Worm (Caenorhabditis elegans) whole organism, midembryonic: ENCODE results near the gene tra-3.
"Not testable (repeated sequence)": the region's sequence is repeated elsewhere in the genome, so short reads cannot be mapped to it uniquely, and the experiment has no call there.

ENCODE experiments used
- T22C8.4 ChIP-seq: fragments of 200-800 bp; sonication (Bioruptor generic); IDR thresholded peaks from 2 replicates; pipeline ENCODE4 v1.3.6; 2022; ENCODE audit warnings: missing genetic modification characterization, missing compliant biosample characterization
- cog-1 ChIP-seq: sonication (generic microtip); optimal IDR thresholded peaks from 2 replicates; lab custom pipeline; 2016; ENCODE audit warnings: missing genetic modification characterization, missing compliant biosample characterization
- flt-1 ChIP-seq: fragments of 200-800 bp; sonication (Bioruptor generic); IDR thresholded peaks from 2 replicates; pipeline ENCODE4 v1.3.6; 2022; ENCODE audit warnings: missing genetic modification characterization, missing compliant biosample characterization
- klf-2 ChIP-seq: fragments of 200-800 bp; sonication (Bioruptor generic); conservative IDR thresholded peaks from 2 replicates; pipeline ENCODE4 v1.3.6; 2022; ENCODE audit warnings: missing genetic modification reagents, missing genetic modification characterization, missing compliant biosample characterization
- med-1 ChIP-seq: sonication (generic microtip); optimal IDR thresholded peaks from 2 replicates; lab custom pipeline; 2017; ENCODE audit warnings: missing genetic modification characterization, mild to moderate bottlenecking, missing compliant biosample characterization, antibody characterized with exemption, missing genetic modification reagents; ENCODE audit not compliant: insufficient read depth
- ref-1 ChIP-seq: fragments of 200-800 bp; sonication (Bioruptor generic); conservative IDR thresholded peaks from 2 replicates; pipeline ENCODE4 v1.3.6; 2022; ENCODE audit warnings: missing genetic modification reagents, missing genetic modification characterization, missing compliant biosample characterization
- tab-1 ChIP-seq: fragments of 200-800 bp; sonication (Bioruptor generic); IDR thresholded peaks from 2 replicates; pipeline ENCODE4 v1.3.6; 2022; ENCODE audit warnings: missing genetic modification characterization, missing compliant biosample characterization
- ztf-23 ChIP-seq: fragments of 200-800 bp; sonication (Bioruptor generic); IDR thresholded peaks from 2 replicates; pipeline ENCODE4 v1.3.6; 2022; ENCODE audit warnings: missing genetic modification reagents, missing genetic modification characterization, missing compliant biosample characterization
- ztf-29 ChIP-seq: fragments of 200-800 bp; sonication (Bioruptor generic); IDR thresholded peaks from 2 replicates; pipeline ENCODE4 v1.3.6; 2022; ENCODE audit warnings: missing genetic modification reagents, missing genetic modification characterization, missing compliant biosample characterization

Gene tra-3

DNA sequence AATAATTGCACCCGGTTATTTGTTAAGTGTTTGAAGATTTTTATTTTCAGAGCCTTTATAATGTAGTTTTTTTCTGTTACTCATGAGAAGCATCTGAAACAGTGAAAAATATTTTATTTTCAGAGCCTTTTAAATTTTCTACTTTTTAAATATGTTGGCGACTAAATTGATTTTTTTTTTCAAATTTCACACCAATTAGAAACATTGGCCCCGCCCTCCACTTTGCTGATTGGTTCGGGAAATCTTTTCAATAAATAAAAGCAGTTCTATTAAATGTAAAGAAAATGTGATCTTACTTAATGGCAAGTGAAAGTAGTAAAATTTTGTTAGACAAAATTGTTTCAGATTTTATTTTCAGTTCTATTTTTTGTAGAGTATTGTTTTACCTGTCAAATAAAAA lies 6.6 kb downstream of the tra-3 start:
- TF ChIP-seq tab-1 (GFP tag; lab: Robert Waterston, UW) (no peak), klf-2 (GFP tag; lab: Robert Waterston, UW) (no peak), ztf-23 (GFP tag; lab: Robert Waterston, UW) (no peak), cog-1 (tag; lab: Kevin White, UChicago) (no peak), flt-1 (GFP tag; lab: Robert Waterston, UW) (no peak), med-1 (no peak), ref-1 (no peak), ztf-29 (GFP tag; lab: Robert Waterston, UW) (no peak), T22C8.4 (GFP tag; lab: Robert Waterston, UW) (no peak)

DNA sequence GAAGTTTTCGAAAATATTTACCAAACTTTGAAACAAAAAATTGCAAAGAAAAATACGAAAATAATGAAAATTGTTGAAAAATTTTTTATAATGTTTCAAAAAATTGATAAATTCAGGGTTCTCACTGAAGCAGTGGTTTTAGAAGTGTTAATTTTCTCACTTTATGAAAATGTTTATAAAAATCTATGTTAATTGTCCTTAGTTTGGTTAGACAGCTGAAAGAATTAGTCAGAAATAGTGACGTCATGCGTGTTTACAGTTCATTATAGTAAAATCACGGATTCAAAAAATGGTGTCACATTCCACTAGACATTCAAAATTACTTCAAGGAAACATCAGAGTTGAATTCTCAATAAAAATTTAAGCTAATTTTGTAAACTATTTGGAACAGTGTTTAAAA lies 8.1 kb downstream of the tra-3 start:
- TF ChIP-seq flt-1 (GFP tag; lab: Robert Waterston, UW) (no peak), cog-1 (tag; lab: Kevin White, UChicago) (no peak), med-1 (no peak), klf-2 (GFP tag; lab: Robert Waterston, UW) (no peak), tab-1 (GFP tag; lab: Robert Waterston, UW) (no peak), ztf-23 (GFP tag; lab: Robert Waterston, UW) (no peak), T22C8.4 (GFP tag; lab: Robert Waterston, UW) (no peak), ref-1 (no peak), ztf-29 (GFP tag; lab: Robert Waterston, UW) (no peak)

DNA sequence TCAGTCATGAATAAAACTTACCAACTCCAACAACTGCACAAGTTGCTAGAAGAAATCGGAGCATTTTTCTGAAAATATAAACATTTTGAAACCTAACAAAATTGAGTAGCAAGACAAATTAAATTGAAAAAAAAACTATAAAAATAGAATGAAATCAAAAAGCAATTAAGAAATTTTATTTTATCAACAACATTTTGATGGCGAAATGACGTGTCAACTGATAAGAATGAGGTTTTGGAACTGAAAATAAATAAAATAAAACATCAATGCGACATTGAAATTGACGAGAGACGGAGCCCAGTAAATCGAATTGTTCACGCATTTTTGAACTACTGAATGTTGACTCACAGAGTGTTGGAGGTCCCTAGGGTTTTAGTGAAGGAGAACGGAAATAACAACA lies 13.1 kb downstream of the tra-3 start, which contains the start of gene F55B11.4:
F55B11.4 (minus strand) TSS at position 68 of the 400 bp plus-strand sequence.
- TF ChIP-seq med-1 (no peak), cog-1 (tag; lab: Kevin White, UChicago) (no peak), ztf-23 (GFP tag; lab: Robert Waterston, UW) (no peak), ztf-29 (GFP tag; lab: Robert Waterston, UW) (no peak), ref-1 (no peak), flt-1 (GFP tag; lab: Robert Waterston, UW) (no peak), T22C8.4 (GFP tag; lab: Robert Waterston, UW) (no peak), tab-1 (GFP tag; lab: Robert Waterston, UW) (no peak), klf-2 (GFP tag; lab: Robert Waterston, UW) (no peak)

DNA sequence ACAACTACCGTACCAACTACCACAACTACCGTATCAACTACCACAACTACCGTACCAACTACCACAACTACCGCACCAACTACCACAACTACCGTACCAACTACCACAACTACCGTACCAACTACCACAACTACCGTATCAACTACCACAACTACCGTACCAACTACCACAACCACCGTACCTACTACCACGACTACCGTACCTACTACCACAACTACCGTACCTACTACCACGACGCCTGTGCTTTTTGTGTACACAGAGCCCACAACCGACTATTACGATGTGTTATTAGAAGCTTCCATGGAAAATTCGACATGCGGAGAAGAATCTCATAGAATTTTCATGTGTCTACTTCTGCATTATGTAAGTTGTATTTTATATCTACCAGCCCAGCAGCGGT lies 16.6 kb downstream of the tra-3 start, which contains the start of gene F55B11.5:
F55B11.5 (plus strand) TSS at position 301 of the 400 bp plus-strand sequence.
- TF ChIP-seq tab-1 (GFP tag; lab: Robert Waterston, UW); med-1; flt-1 (GFP tag; lab: Robert Waterston, UW): not testable (repeated sequence)

DNA sequence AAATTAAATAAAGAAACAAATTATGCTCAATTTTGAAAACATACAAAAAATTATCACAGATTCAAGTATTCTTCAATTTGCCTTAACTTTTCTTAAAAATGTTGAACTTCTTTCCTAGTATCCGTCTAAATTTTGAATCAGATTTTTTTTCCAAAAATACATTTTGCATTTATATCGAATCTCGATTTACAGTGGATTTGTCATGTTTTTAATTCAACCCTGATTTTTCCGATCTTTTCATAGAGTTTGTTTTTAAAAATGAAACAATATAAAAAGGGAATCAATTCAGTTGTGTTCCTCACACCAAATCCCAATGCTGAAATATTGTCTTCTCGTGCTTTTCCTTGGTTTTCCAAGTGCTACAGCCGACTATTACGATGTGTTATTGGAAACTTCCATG lies 19.6 kb downstream of the tra-3 start, which contains the start of gene F55B11.3:
F55B11.3 (plus strand) TSS at position 301 of the 400 bp plus-strand sequence.
- TF ChIP-seq ztf-23 (GFP tag; lab: Robert Waterston, UW): no peak
- TF ChIP-seq cog-1 (tag; lab: Kevin White, UChicago): no peak
- TF ChIP-seq T22C8.4 (GFP tag; lab: Robert Waterston, UW): no peak
- no peak for TF ChIP-seq ref-1
- no peak for TF ChIP-seq ztf-29 (GFP tag; lab: Robert Waterston, UW)
- no peak for TF ChIP-seq med-1
- no peak for TF ChIP-seq klf-2 (GFP tag; lab: Robert Waterston, UW)
- no peak for TF ChIP-seq flt-1 (GFP tag; lab: Robert Waterston, UW)
- no peak for TF ChIP-seq tab-1 (GFP tag; lab: Robert Waterston, UW)

DNA sequence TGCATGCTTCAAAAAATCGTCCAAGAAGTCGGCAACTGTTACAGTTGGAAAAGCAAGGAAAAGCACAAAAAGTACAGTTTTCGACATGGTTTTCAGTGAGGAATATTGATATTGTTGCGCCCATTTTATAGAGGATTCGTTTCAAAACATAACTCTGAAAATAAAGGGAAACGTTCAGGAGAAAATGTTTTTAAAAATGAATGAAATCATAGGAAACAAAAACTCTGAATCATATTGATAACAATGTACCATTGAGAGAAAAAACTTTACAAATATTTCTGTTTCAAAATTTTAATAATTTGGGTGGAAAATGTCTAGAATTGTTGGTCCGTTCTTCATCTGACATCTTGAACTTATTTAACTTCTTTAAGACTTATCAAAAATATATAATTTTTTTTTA lies 20.8 kb downstream of the tra-3 start, which contains the start of gene F55B11.2:
F55B11.2 (minus strand) TSS at position 101 of the 400 bp plus-strand sequence.
- TF ChIP-seq ref-1 (no peak), ztf-29 (GFP tag; lab: Robert Waterston, UW) (no peak), cog-1 (tag; lab: Kevin White, UChicago) (no peak), ztf-23 (GFP tag; lab: Robert Waterston, UW) (no peak), T22C8.4 (GFP tag; lab: Robert Waterston, UW) (no peak), tab-1 (GFP tag; lab: Robert Waterston, UW) (no peak), flt-1 (GFP tag; lab: Robert Waterston, UW) (no peak), med-1 (no peak), klf-2 (GFP tag; lab: Robert Waterston, UW) (no peak)

DNA sequence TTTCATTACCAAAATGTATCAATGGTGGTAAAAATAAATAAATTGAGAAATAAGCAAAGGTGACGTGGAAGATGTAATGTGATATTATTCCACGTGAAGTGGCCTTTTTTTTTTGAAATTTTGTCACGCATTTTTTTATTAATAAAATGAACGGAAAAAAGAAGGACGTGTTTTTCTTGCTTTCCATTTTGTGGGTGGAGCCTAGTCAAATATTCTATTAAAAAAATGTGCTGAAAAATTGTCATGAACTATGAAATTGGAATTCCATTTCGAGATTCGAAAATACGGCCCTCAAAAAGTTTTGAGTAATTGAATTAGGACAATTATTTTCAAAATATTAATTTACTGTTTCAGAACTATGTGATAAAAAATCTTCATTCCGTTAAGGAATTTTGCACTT lies 22.0 kb downstream of the tra-3 start, which contains the start of gene F55B11.7:
F55B11.7 (minus strand) TSS at position 101 of the 400 bp plus-strand sequence.
- TF ChIP-seq ref-1 (no peak), klf-2 (GFP tag; lab: Robert Waterston, UW) (no peak), flt-1 (GFP tag; lab: Robert Waterston, UW) (no peak), cog-1 (tag; lab: Kevin White, UChicago) (no peak)

DNA sequence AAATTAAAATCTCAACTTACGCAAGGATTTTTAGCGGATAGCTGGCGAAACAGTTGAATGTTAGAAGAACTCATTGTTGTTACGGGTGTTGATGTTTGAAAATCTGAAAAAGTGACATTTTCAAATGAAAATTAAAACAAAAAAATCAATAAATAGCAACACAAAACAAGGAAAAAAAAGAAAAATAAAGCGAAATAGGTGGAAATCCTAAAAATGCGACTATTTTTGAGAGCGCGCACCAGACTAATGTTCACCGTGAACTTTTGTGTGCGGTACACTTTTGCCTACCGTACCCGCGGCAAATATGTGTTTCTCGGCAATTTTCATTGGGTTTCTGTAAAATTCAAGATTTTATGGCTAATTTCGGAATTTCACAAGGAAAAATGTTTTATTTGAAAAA lies 26.9 kb downstream of the tra-3 start, which contains the start of gene F55B11.6:
F55B11.6 (minus strand) TSS at position 101 of the 400 bp plus-strand sequence.
- TF ChIP-seq med-1: no peak
- no peak for TF ChIP-seq T22C8.4 (GFP tag; lab: Robert Waterston, UW)
- TF ChIP-seq ztf-23 (GFP tag; lab: Robert Waterston, UW): no peak

DNA sequence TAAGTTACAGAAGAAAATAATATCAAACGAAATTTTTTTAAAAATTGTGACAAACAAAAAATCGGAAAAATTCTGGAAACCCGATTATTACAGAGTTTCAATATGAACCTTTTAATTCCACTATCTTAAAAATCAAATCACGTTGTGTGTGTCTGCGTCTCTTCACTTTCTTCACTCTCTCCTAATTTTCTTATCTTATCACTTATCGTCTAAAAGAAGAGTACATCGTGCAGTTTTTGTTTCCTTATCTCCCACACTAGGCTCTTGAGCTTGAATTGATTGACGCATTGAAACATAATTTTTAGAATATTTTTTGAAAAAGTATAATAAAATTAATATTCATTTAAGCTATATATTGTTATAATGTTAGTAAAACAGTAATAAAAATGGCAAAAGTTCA lies 29.8 kb downstream of the tra-3 start:
- TF ChIP-seq klf-2 (GFP tag; lab: Robert Waterston, UW): no peak
- no peak for TF ChIP-seq T22C8.4 (GFP tag; lab: Robert Waterston, UW)
- no peak for TF ChIP-seq ztf-29 (GFP tag; lab: Robert Waterston, UW)
- no peak for TF ChIP-seq ztf-23 (GFP tag; lab: Robert Waterston, UW)
- no peak for TF ChIP-seq ref-1
- no peak for TF ChIP-seq tab-1 (GFP tag; lab: Robert Waterston, UW)
- TF ChIP-seq med-1: no peak
- no peak for TF ChIP-seq cog-1 (tag; lab: Kevin White, UChicago)
- TF ChIP-seq flt-1 (GFP tag; lab: Robert Waterston, UW): no peak

DNA sequence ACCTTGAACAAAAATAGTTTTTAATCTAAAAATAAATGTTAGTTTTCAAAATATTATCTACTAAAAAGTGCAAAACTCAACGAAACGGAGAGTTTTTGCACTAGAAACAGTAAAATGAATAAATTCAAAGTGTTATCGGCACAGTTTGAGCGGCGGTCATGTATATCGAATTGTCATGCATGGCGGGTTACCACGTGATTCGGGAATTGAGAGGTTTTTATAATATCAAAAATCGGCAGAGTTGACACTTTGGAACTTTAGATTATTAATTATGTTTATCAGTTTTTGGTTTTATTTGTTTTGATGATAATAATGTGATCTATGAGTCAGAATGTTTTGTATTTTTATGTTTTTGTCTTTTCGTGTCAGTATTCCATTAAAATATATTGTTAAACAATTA lies 30.6 kb downstream of the tra-3 start:
- TF ChIP-seq cog-1 (tag; lab: Kevin White, UChicago) (no peak), ztf-23 (GFP tag; lab: Robert Waterston, UW) (no peak), med-1 (no peak), ref-1 (no peak), ztf-29 (GFP tag; lab: Robert Waterston, UW) (no peak), T22C8.4 (GFP tag; lab: Robert Waterston, UW) (no peak), tab-1 (GFP tag; lab: Robert Waterston, UW) (no peak), flt-1 (GFP tag; lab: Robert Waterston, UW) (no peak), klf-2 (GFP tag; lab: Robert Waterston, UW) (no peak)
